Worm (Caenorhabditis elegans) whole organism, L4 larva: ENCODE data around the gene ddn-1.

ENCODE experiments used
- nhr-76 ChIP-seq: fragments of 150-350 bp; optimal IDR thresholded peaks from 2 replicates; lab custom pipeline; 2014; ENCODE audit warnings: missing biosample characterization, missing genetic modification characterization
- nhr-77 ChIP-seq: fragments of 150-350 bp; optimal IDR thresholded peaks from 2 replicates; lab custom pipeline; 2014; ENCODE audit warnings: missing biosample characterization, missing genetic modification characterization

DNA sequence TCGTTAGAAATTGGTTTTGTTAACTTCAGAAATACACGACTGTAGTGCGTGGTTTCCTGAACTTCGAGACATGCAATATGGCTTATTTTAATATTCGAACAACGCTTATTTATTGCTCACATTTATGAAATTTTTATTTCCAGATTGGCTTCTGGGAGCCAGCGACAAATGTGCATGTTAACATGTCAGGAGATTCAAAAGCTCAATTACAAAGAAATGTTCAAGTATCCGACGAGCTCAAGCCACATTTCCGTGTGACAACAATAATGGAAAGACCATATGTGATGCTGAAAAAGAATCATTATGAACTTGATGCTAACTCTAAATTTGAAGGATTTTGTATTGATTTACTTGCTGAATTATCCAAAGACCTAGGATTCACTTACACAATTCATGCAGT lies 41.9 kb downstream of the ddn-1 start:
- TF ChIP-seq nhr-76 (tag; lab: Kevin White, UChicago) (no peak), nhr-77 (tag; lab: Kevin White, UChicago) (no peak)
